Worm (Caenorhabditis elegans) whole organism, L1 larva: ENCODE data around the gene srbc-23.
A peak's percentile ranks its signal among the peaks of the same experiment; 100 is the strongest.

ENCODE experiments used
- C34B4.2 ChIP-seq: sonication (generic microtip); optimal IDR thresholded peaks from 2 replicates; lab custom pipeline; 2017; ENCODE audit warnings: mild to moderate bottlenecking, missing genetic modification characterization, missing compliant biosample characterization
- F16B12.6 ChIP-seq: fragments of 150-350 bp; optimal IDR thresholded peaks from 2 replicates; lab custom pipeline; 2014; ENCODE audit warnings: missing biosample characterization, missing genetic modification characterization
- blmp-1 ChIP-seq: fragments of 150-350 bp; optimal IDR thresholded peaks from 2 replicates; lab custom pipeline; 2014; ENCODE audit warnings: missing biosample characterization, missing genetic modification characterization
- ceh-88 ChIP-seq: fragments of 200-800 bp; sonication (Bioruptor generic); IDR thresholded peaks from 2 replicates; pipeline ENCODE4 v1.3.6; 2022; ENCODE audit warnings: missing genetic modification characterization, missing compliant biosample characterization
- ceh-90 ChIP-seq: sonication (generic microtip); optimal IDR thresholded peaks from 2 replicates; lab custom pipeline; 2016; ENCODE audit warnings: missing genetic modification characterization, missing compliant biosample characterization
- dpl-1 ChIP-seq, 3 experiments: fragments of 150-350 bp in 2 of 3; sonication (generic microtip) in 1 of 3; optimal IDR thresholded peaks; 2 replicates each; lab custom pipeline; 2014 to 2017; ENCODE audit warnings: missing biosample characterization in 3 of 3, missing genetic modification characterization in 3 of 3, missing genetic modification reagents in 3 of 3
- dsc-1 ChIP-seq: sonication (generic microtip); optimal IDR thresholded peaks from 2 replicates; lab custom pipeline; 2016; ENCODE audit warnings: mild to moderate bottlenecking, missing genetic modification characterization, missing compliant biosample characterization
- efl-1 ChIP-seq, 4 experiments: fragments of 150-350 bp; optimal IDR thresholded peaks in 3 of 4; peaks in 1 of 4; 1 replicate in 1 of 4; 2 replicates in 3 of 4; lab custom pipeline; 2014; ENCODE audit warnings: missing biosample characterization in 2 of 4, missing genetic modification characterization in 2 of 4, missing genetic modification reagents in 2 of 4
- efl-3 ChIP-seq: fragments of 200-800 bp; sonication (Bioruptor generic); optimal IDR thresholded peaks from 2 replicates; lab custom pipeline; 2018; ENCODE audit warnings: mild to moderate bottlenecking, missing genetic modification characterization, missing compliant biosample characterization
- egl-13 ChIP-seq: sonication (generic microtip); optimal IDR thresholded peaks from 2 replicates; lab custom pipeline; 2016; ENCODE audit warnings: missing genotype, missing genetic modification reagents, missing genetic modification characterization, missing compliant biosample characterization
- elt-3 ChIP-seq, 6 experiments: fragments of 150-350 bp in 1 of 6; sonication (generic microtip); optimal IDR thresholded peaks; 2 replicates each; lab custom pipeline; 2017 to 2018; ENCODE audit warnings: missing biosample characterization in 6 of 6, missing genetic modification characterization in 6 of 6, inconsistent platforms in 1 of 6
- fos-1 ChIP-seq: fragments of 150-350 bp; optimal IDR thresholded peaks from 2 replicates; lab custom pipeline; 2014; ENCODE audit warnings: missing biosample characterization, missing genetic modification characterization
- grh-1 ChIP-seq: fragments of 200-800 bp; sonication (Bioruptor generic); IDR thresholded peaks from 2 replicates; pipeline ENCODE4 v1.3.6; 2022; ENCODE audit warnings: missing genetic modification reagents, missing genetic modification characterization, missing compliant biosample characterization
- hlh-17 ChIP-seq: fragments of 200-800 bp; sonication (Bioruptor generic); optimal IDR thresholded peaks from 2 replicates; lab custom pipeline; 2018; ENCODE audit warnings: missing genetic modification characterization, mild to moderate bottlenecking, missing compliant biosample characterization, moderate library complexity, borderline replicate concordance
- hlh-4 ChIP-seq: sonication (generic microtip); optimal IDR thresholded peaks from 2 replicates; lab custom pipeline; 2016; ENCODE audit warnings: mild to moderate bottlenecking, missing genetic modification characterization, missing compliant biosample characterization
- lin-14 ChIP-seq: fragments of 200-800 bp; sonication (Bioruptor generic); optimal IDR thresholded peaks from 2 replicates; lab custom pipeline; 2018; ENCODE audit warnings: mild to moderate bottlenecking, missing genetic modification characterization, moderate library complexity, missing compliant biosample characterization
- lin-35 ChIP-seq, 2 experiments: fragments of 150-350 bp; optimal IDR thresholded peaks; 2 replicates each; lab custom pipeline; 2014; ENCODE audit warnings: missing biosample characterization in 2 of 2, missing genetic modification characterization in 2 of 2, missing genetic modification reagents in 2 of 2
- lin-39 ChIP-seq: fragments of 150-350 bp; optimal IDR thresholded peaks from 2 replicates; lab custom pipeline; 2014; ENCODE audit warnings: missing biosample characterization, missing genetic modification reagents, missing genetic modification characterization
- lir-3 ChIP-seq: sonication (generic microtip); optimal IDR thresholded peaks from 2 replicates; lab custom pipeline; 2016; ENCODE audit warnings: mild to moderate bottlenecking, missing genetic modification characterization, moderate library complexity, missing compliant biosample characterization; ENCODE audit not compliant: poor library complexity
- lsy-2 ChIP-seq, 2 experiments: fragments of 150-350 bp; optimal IDR thresholded peaks; 2 replicates each; lab custom pipeline; 2014; ENCODE audit warnings: missing biosample characterization in 2 of 2, missing genetic modification characterization in 2 of 2
- mab-9 ChIP-seq: fragments of 200-800 bp; sonication (Bioruptor generic); IDR thresholded peaks from 2 replicates; pipeline ENCODE4 v1.3.6; 2022; ENCODE audit warnings: missing genetic modification reagents, missing genetic modification characterization, missing compliant biosample characterization
- mdl-1 ChIP-seq, 2 experiments: fragments of 150-350 bp; optimal IDR thresholded peaks; 2 replicates each; lab custom pipeline; 2014 to 2017; ENCODE audit warnings: missing biosample characterization in 2 of 2, missing genetic modification characterization in 2 of 2, inconsistent platforms in 1 of 2
- mef-2 ChIP-seq: fragments of 150-350 bp; optimal IDR thresholded peaks from 2 replicates; lab custom pipeline; 2014; ENCODE audit warnings: missing biosample characterization, missing genetic modification characterization
- nhr-20 ChIP-seq: sonication (generic microtip); optimal IDR thresholded peaks from 2 replicates; lab custom pipeline; 2016; ENCODE audit warnings: mild to moderate bottlenecking, missing genetic modification characterization, missing compliant biosample characterization
- nhr-237 ChIP-seq: fragments of 150-350 bp; optimal IDR thresholded peaks from 2 replicates; lab custom pipeline; 2014; ENCODE audit warnings: missing biosample characterization, missing genetic modification characterization
- nhr-71 ChIP-seq: sonication (generic microtip); optimal IDR thresholded peaks from 2 replicates; lab custom pipeline; 2016; ENCODE audit warnings: mild to moderate bottlenecking, missing genetic modification characterization, moderate library complexity, missing compliant biosample characterization
- nhr-85 ChIP-seq: sonication (generic microtip); peaks from one replicate; lab custom pipeline; 2016; ENCODE audit warnings: missing genetic modification characterization, inconsistent platforms, missing compliant biosample characterization
- nhr-90 ChIP-seq: sonication (generic microtip); optimal IDR thresholded peaks from 2 replicates; lab custom pipeline; 2016; ENCODE audit warnings: mild to moderate bottlenecking, missing genetic modification characterization, missing compliant biosample characterization; ENCODE audit not compliant: poor library complexity
- pag-3 ChIP-seq: sonication (generic microtip); optimal IDR thresholded peaks from 2 replicates; lab custom pipeline; 2017; ENCODE audit warnings: missing genetic modification characterization, mild to moderate bottlenecking, missing compliant biosample characterization, antibody characterized with exemption, borderline replicate concordance; ENCODE audit not compliant: insufficient read depth
- pax-3 ChIP-seq: fragments of 200-800 bp; sonication (Bioruptor generic); optimal IDR thresholded peaks from 2 replicates; lab custom pipeline; 2018; ENCODE audit warnings: mild to moderate bottlenecking, missing genetic modification characterization, moderate library complexity, missing compliant biosample characterization
- rnt-1 ChIP-seq: sonication (generic microtip); optimal IDR thresholded peaks from 2 replicates; lab custom pipeline; 2016; ENCODE audit warnings: mild to moderate bottlenecking, missing genetic modification characterization, moderate library complexity, missing compliant biosample characterization
- skn-1 ChIP-seq: fragments of 150-350 bp; optimal IDR thresholded peaks from 2 replicates; lab custom pipeline; 2014; ENCODE audit warnings: missing biosample characterization, missing genetic modification characterization
- sup-37 ChIP-seq: fragments of 200-800 bp; sonication (Bioruptor generic); optimal IDR thresholded peaks from 2 replicates; lab custom pipeline; 2018; ENCODE audit warnings: mild to moderate bottlenecking, missing genetic modification characterization, missing compliant biosample characterization
- swsn-7 ChIP-seq: sonication (generic microtip); optimal IDR thresholded peaks from 2 replicates; lab custom pipeline; 2016; ENCODE audit warnings: missing genetic modification characterization, missing compliant biosample characterization
- tbx-2 ChIP-seq: sonication (generic microtip); optimal IDR thresholded peaks from 2 replicates; lab custom pipeline; 2016; ENCODE audit warnings: missing genetic modification characterization, missing compliant biosample characterization
- tlp-1 ChIP-seq: fragments of 150-350 bp; optimal IDR thresholded peaks from 2 replicates; lab custom pipeline; 2014; ENCODE audit warnings: missing biosample characterization, missing genetic modification characterization
- unc-30 ChIP-seq: sonication (generic microtip); optimal IDR thresholded peaks from 2 replicates; lab custom pipeline; 2017; ENCODE audit warnings: missing biosample characterization, missing genetic modification characterization
- unc-86 ChIP-seq: sonication (generic microtip); optimal IDR thresholded peaks from 2 replicates; lab custom pipeline; 2016; ENCODE audit warnings: missing genetic modification characterization, missing compliant biosample characterization
- vab-15 ChIP-seq: sonication (generic microtip); optimal IDR thresholded peaks from 2 replicates; lab custom pipeline; 2017; ENCODE audit warnings: missing genotype, mild to moderate bottlenecking, missing genetic modification characterization, missing compliant biosample characterization
- zag-1 ChIP-seq: fragments of 150-350 bp; optimal IDR thresholded peaks from 2 replicates; lab custom pipeline; 2014; ENCODE audit warnings: missing biosample characterization, missing genetic modification characterization
- zip-4 ChIP-seq: fragments of 200-800 bp; sonication (Bioruptor generic); optimal IDR thresholded peaks from 2 replicates; lab custom pipeline; 2018; ENCODE audit warnings: mild to moderate bottlenecking, missing genetic modification characterization, moderate library complexity, missing compliant biosample characterization
- ztf-11 ChIP-seq, 2 experiments: sonication (generic microtip); optimal IDR thresholded peaks; 2 replicates each; lab custom pipeline; 2016 to 2017; ENCODE audit warnings: missing genetic modification characterization in 2 of 2, missing biosample characterization in 1 of 2, missing compliant biosample characterization in 1 of 2

Gene srbc-23

DNA sequence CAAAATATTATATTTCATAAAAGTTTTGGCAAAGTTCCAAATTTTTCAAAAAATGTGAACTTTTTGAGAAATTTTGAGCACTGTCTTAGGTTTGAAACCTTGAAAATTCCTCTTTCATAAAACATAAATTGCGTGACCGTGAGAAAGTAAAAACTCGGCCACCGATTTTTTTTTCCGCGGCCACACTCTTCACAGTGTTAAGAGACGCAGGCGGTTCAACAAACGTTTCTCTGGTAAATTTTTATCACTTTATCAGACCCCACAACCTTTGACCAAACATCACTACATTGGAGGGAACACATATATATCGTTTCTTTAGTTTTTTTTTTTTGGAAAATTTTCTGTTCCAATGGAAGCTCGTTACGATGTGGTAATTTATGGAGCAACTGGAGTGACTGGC is 30.9 kb upstream of the srbc-23 start, which contains the start of gene F22F7.2 (continued):
- no peak for TF ChIP-seq nhr-85 (tag; lab: Kevin White, UChicago)
- TF ChIP-seq lin-35 (GFP tag; optimal IDR thresholded peaks at IDR 0.05; lab: Kevin White, UChicago), result peak in 1 of 2 experiments; percentile 29
- TF ChIP-seq unc-30 (tag; lab: Kevin White, UChicago), result no peak
- no peak for TF ChIP-seq ztf-11 (tag; optimal IDR thresholded peaks at IDR 0.05; lab: Kevin White, UChicago)
- no peak for TF ChIP-seq zag-1
- no peak for TF ChIP-seq pax-3 (tag; lab: Kevin White, UChicago)
- TF ChIP-seq mdl-1 (tag; optimal IDR thresholded peaks at IDR 0.05; lab: Kevin White, UChicago), result no peak
- peak; percentile 15 to 19 for TF ChIP-seq efl-1 (optimal IDR thresholded peaks at IDR 0.05; lab: Kevin White, UChicago)
- TF ChIP-seq efl-1 (GFP tag; optimal IDR thresholded peaks at IDR 0.05 in 1 of 2; lab: Kevin White, UChicago), result peak in 1 of 2 experiments; percentile 38
- TF ChIP-seq C34B4.2 (tag; lab: Kevin White, UChicago), result no peak
- no peak for TF ChIP-seq lsy-2 (tag; optimal IDR thresholded peaks at IDR 0.05; lab: Kevin White, UChicago)
- no peak for TF ChIP-seq lin-14 (GFP tag; lab: Kevin White, UChicago)
- TF ChIP-seq dsc-1, result no peak
- no peak for TF ChIP-seq tlp-1 (tag; lab: Kevin White, UChicago)
- TF ChIP-seq dpl-1 (GFP tag; optimal IDR thresholded peaks at IDR 0.05; lab: Kevin White, UChicago), result peak in 1 of 3 experiments; percentile 6
- TF ChIP-seq sup-37 (GFP tag; lab: Kevin White, UChicago), result no peak
- no peak for TF ChIP-seq tbx-2
- TF ChIP-seq hlh-17 (GFP tag; lab: Kevin White, UChicago), result no peak
- TF ChIP-seq nhr-20, result peak; percentile 68
- no peak for TF ChIP-seq mef-2 (tag; lab: Kevin White, UChicago)

ce11 chrV:2123164-2123563 is 30.2 kb upstream of the srbc-23 start:
- TF ChIP-seq fos-1, result no peak
- no peak for TF ChIP-seq nhr-71
- no peak for TF ChIP-seq pag-3 (tag; lab: Kevin White, UChicago)
- TF ChIP-seq lir-3 (tag; lab: Kevin White, UChicago), result no peak
- TF ChIP-seq swsn-7 (tag; lab: Kevin White, UChicago), result no peak
- no peak for TF ChIP-seq blmp-1 (tag; lab: Kevin White, UChicago)
- no peak for TF ChIP-seq unc-86
- no peak for TF ChIP-seq hlh-4 (tag; lab: Kevin White, UChicago)
- TF ChIP-seq skn-1 (tag; lab: Kevin White, UChicago), result no peak

DNA sequence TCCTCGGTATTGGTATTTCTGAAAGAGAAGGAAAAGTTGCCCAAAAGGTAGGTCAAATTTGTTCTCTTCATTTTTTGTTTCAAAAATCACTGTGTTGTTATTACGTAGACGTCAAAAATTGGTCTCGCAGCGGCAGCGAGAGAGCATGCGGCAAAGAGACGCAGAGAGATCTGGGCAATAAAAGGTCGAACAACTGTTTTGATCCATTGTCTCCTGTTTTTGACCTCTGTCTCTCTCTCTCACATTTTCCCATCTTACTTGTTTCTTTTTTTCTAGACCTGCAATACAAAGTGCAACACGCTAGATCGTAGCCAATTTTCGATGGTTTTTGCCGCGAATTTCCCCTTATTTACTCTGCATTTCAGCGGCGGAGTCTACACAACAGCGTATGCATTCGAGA is 26.8 kb upstream of the srbc-23 start:
- TF ChIP-seq rnt-1 (tag; lab: Kevin White, UChicago), result peak; percentile 73
- TF ChIP-seq efl-1 (optimal IDR thresholded peaks at IDR 0.05; lab: Kevin White, UChicago), result no peak
- peak in 1 of 2 experiments; percentile 88 for TF ChIP-seq efl-1 (GFP tag; optimal IDR thresholded peaks at IDR 0.05 in 1 of 2; lab: Kevin White, UChicago)
- TF ChIP-seq ceh-88 (GFP tag; lab: Robert Waterston, UW), result no peak
- TF ChIP-seq lin-14 (GFP tag; lab: Kevin White, UChicago), result no peak
- no peak for TF ChIP-seq unc-30 (tag; lab: Kevin White, UChicago)
- no peak for TF ChIP-seq zip-4 (GFP tag; lab: Kevin White, UChicago)

ce11 chrV:2126996-2127585 is 26.3 kb upstream of the srbc-23 start, which contains the start of gene ldp-1:
Gene ldp-1, plus strand, starts transcription at chrV:2127535.
- TF ChIP-seq vab-15 (tag; lab: Kevin White, UChicago) (no peak), egl-13 (peak; percentile 85), unc-30 (tag; lab: Kevin White, UChicago) (no peak), nhr-237 (tag; lab: Kevin White, UChicago) (peak; percentile 13), nhr-20 (peak; percentile 82), F16B12.6 (peak; percentile 16), hlh-4 (tag; lab: Kevin White, UChicago) (peak; percentile 59), pag-3 (tag; lab: Kevin White, UChicago) (no peak), lsy-2 (tag; optimal IDR thresholded peaks at IDR 0.05; lab: Kevin White, UChicago) (peak; percentile 76), lin-39 (peak; percentile 20), mef-2 (tag; lab: Kevin White, UChicago) (no peak), nhr-90 (peak; percentile 92), dsc-1 (peak; percentile 92), grh-1 (GFP tag; lab: Robert Waterston, UW) (peak; percentile 75), nhr-71 (peak; percentile 89), blmp-1 (tag; lab: Kevin White, UChicago) (peak; percentile 34), ceh-90 (tag; lab: Kevin White, UChicago) (peak; percentile 96), efl-3 (GFP tag; lab: Kevin White, UChicago) (no peak), lir-3 (tag; lab: Kevin White, UChicago) (peak; percentile 95), mdl-1 (tag; optimal IDR thresholded peaks at IDR 0.05; lab: Kevin White, UChicago) (peak in 1 of 2 experiments; percentile 6), mab-9 (GFP tag; lab: Robert Waterston, UW) (peak; percentile 80), elt-3 (tag; optimal IDR thresholded peaks at IDR 0.05; lab: Kevin White, UChicago) (peak in 1 of 6 experiments; percentile 51), nhr-85 (tag; lab: Kevin White, UChicago) (peak; percentile 93)
